Fruit fly (Drosophila melanogaster) S2 (cell line): ENCODE data around the gene aust.

Experiments
- CG8478 ChIP-seq: fragments of >200 bp; optimal IDR thresholded peaks from 2 replicates; lab custom pipeline; 2018
- CTCF ChIP-seq, 2 experiments: fragments of >200 bp; optimal IDR thresholded peaks; 2 replicates each; lab custom pipeline; 2018

dm6 chr2L:9215899-9216298 lies 34.9 kb downstream of the aust start:
- TF ChIP-seq CTCF (optimal IDR thresholded peaks at IDR 0.05; lab: Kevin White, UChicago) (no peak), CG8478 (no peak)
